Fruit fly (Drosophila melanogaster) whole organism: Measurements from ENCODE around the gene CG1662.

Experiments
- CG8478 ChIP-seq: fragments of >200 bp; optimal IDR thresholded peaks from 2 replicates; lab custom pipeline; 2018; ENCODE audit warnings: inconsistent platforms
- Dll ChIP-seq: fragments of >200 bp; optimal IDR thresholded peaks from 2 replicates; lab custom pipeline; 2017
- usp ChIP-seq: fragments of >200 bp; optimal IDR thresholded peaks from 2 replicates; lab custom pipeline; 2017; ENCODE audit warnings: missing biosample characterization, missing genetic modification characterization, mixed read lengths

DNA sequence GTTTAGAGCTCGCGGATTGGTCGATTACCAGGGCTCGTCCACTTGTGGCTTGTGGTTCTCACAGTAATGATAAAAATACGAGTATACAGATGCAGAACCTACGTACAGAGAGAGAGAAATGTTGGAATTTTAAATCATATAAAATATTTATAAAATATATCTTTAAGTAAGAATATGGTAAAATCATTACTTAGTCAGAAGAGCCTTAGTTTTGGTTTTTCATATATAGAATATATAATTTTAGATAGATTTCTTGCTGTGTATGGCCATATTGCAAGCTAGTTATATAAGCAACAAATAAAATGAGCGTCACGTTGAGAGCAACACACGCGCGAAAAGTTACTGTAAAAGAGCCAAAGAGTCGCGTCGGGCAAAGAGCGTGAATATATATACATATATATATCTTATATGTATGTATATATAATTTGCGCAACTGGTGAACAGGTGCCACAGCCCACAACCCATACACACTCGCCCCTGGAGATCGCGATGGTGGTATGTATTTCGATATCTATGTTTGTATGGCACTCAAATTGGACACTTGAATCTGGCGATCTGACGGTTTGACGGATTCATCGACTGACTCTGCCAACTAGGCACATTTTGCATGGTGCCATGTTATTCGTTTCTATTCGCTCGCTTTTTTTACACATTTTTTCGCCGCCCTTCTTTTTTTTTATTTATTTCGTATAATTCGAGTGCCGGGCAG, 3.3 kb downstream of the CG1662 start:
- TF ChIP-seq Dll (no peak), CG8478 (lab: Kevin White, UChicago) (no peak), usp (GFP tag; lab: Kevin White, UChicago) (no peak)
